Fruit fly (Drosophila melanogaster): ENCODE results near the gene SLC5A11.

DNA sequence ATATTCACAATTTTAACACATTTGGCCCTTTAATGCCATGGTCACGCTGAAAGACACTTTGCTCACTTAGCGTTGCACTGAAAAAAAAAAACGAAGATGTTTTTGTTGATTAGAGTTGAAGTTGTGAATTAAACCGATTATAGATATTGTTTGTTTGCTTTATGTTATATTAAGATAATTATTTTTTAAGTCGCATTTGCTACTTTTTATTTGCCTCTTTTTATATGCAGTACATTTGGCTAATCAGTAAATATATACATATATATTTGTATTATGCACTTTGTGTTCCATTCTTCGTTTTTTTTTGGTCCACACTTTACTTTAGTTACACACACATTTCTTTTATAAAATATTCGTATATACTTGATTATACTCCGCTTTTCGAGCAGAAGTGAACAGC, 25.3 kb upstream of the SLC5A11 start:
- TF ChIP-seq Hr78 (GFP tag; optimal IDR thresholded peaks at IDR 0.05) = no peak
- TF ChIP-seq lola (GFP tag; optimal IDR thresholded peaks at IDR 0.05) = no peak

All from whole organism, wandering third instar larva.